Worm (Caenorhabditis elegans) whole organism, L1 larva: ENCODE measurements around the gene clec-76.

Source experiments
- C16A3.4 ChIP-seq: fragments of 150-350 bp; optimal IDR thresholded peaks from 2 replicates; lab custom pipeline; 2014; ENCODE audit warnings: missing biosample characterization, missing genetic modification characterization
- alr-1 ChIP-seq: fragments of 200-800 bp; sonication (Bioruptor generic); optimal IDR thresholded peaks from 2 replicates; lab custom pipeline; 2018; ENCODE audit warnings: borderline replicate concordance, mild to moderate bottlenecking, missing genetic modification characterization, missing compliant biosample characterization
- blmp-1 ChIP-seq: fragments of 150-350 bp; optimal IDR thresholded peaks from 2 replicates; lab custom pipeline; 2014; ENCODE audit warnings: missing biosample characterization, missing genetic modification characterization
- ceh-63 ChIP-seq: fragments of 200-800 bp; sonication (Bioruptor generic); optimal IDR thresholded peaks from 2 replicates; lab custom pipeline; 2018; ENCODE audit warnings: mild to moderate bottlenecking, missing genetic modification characterization, missing compliant biosample characterization
- ceh-90 ChIP-seq: sonication (generic microtip); optimal IDR thresholded peaks from 2 replicates; lab custom pipeline; 2016; ENCODE audit warnings: missing genetic modification characterization, missing compliant biosample characterization
- efl-1 ChIP-seq, 4 experiments: fragments of 150-350 bp; optimal IDR thresholded peaks in 3 of 4; peaks in 1 of 4; 1 replicate in 1 of 4; 2 replicates in 3 of 4; lab custom pipeline; 2014; ENCODE audit warnings: missing biosample characterization in 2 of 4, missing genetic modification characterization in 2 of 4, missing genetic modification reagents in 2 of 4
- elt-2 ChIP-seq: sonication (generic microtip); optimal IDR thresholded peaks from 2 replicates; lab custom pipeline; 2016; ENCODE audit warnings: missing genetic modification characterization, mild to moderate bottlenecking, inconsistent platforms, missing compliant biosample characterization, missing genetic modification reagents
- elt-3 ChIP-seq, 6 experiments: fragments of 150-350 bp in 1 of 6; sonication (generic microtip); optimal IDR thresholded peaks; 2 replicates each; lab custom pipeline; 2017 to 2018; ENCODE audit warnings: missing biosample characterization in 6 of 6, missing genetic modification characterization in 6 of 6, inconsistent platforms in 1 of 6
- ets-5 ChIP-seq: fragments of 200-800 bp; sonication (Bioruptor generic); IDR thresholded peaks from 2 replicates; pipeline ENCODE4 v1.3.6; 2022; ENCODE audit warnings: missing genetic modification characterization, missing compliant biosample characterization
- fkh-8 ChIP-seq: sonication (generic microtip); optimal IDR thresholded peaks from 2 replicates; lab custom pipeline; 2016; ENCODE audit warnings: mild to moderate bottlenecking, missing genetic modification characterization, missing compliant biosample characterization
- fos-1 ChIP-seq: fragments of 150-350 bp; optimal IDR thresholded peaks from 2 replicates; lab custom pipeline; 2014; ENCODE audit warnings: missing biosample characterization, missing genetic modification characterization
- grh-1 ChIP-seq: fragments of 200-800 bp; sonication (Bioruptor generic); IDR thresholded peaks from 2 replicates; pipeline ENCODE4 v1.3.6; 2022; ENCODE audit warnings: missing genetic modification reagents, missing genetic modification characterization, missing compliant biosample characterization
- hlh-17 ChIP-seq: fragments of 200-800 bp; sonication (Bioruptor generic); optimal IDR thresholded peaks from 2 replicates; lab custom pipeline; 2018; ENCODE audit warnings: missing genetic modification characterization, mild to moderate bottlenecking, missing compliant biosample characterization, moderate library complexity, borderline replicate concordance
- hlh-4 ChIP-seq: sonication (generic microtip); optimal IDR thresholded peaks from 2 replicates; lab custom pipeline; 2016; ENCODE audit warnings: mild to moderate bottlenecking, missing genetic modification characterization, missing compliant biosample characterization
- hpl-2 ChIP-seq: fragments of 150-350 bp; optimal IDR thresholded peaks from 2 replicates; lab custom pipeline; 2014; ENCODE audit warnings: missing biosample characterization, missing genetic modification reagents, missing genetic modification characterization
- isw-1 ChIP-seq: fragments of 200-800 bp; sonication (Bioruptor generic); IDR thresholded peaks from 2 replicates; pipeline ENCODE4 v1.3.6; 2022; ENCODE audit warnings: missing genetic modification characterization, missing compliant biosample characterization
- jun-1 ChIP-seq: fragments of 150-350 bp; optimal IDR thresholded peaks from 2 replicates; lab custom pipeline; 2014; ENCODE audit warnings: missing biosample characterization, missing genetic modification reagents, missing genetic modification characterization
- lin-13 ChIP-seq: fragments of 150-350 bp; optimal IDR thresholded peaks from 2 replicates; lab custom pipeline; 2014; ENCODE audit warnings: missing biosample characterization, missing genetic modification reagents, missing genetic modification characterization
- lin-35 ChIP-seq, 2 experiments: fragments of 150-350 bp; optimal IDR thresholded peaks; 2 replicates each; lab custom pipeline; 2014; ENCODE audit warnings: missing biosample characterization in 2 of 2, missing genetic modification characterization in 2 of 2, missing genetic modification reagents in 2 of 2
- mab-9 ChIP-seq: fragments of 200-800 bp; sonication (Bioruptor generic); IDR thresholded peaks from 2 replicates; pipeline ENCODE4 v1.3.6; 2022; ENCODE audit warnings: missing genetic modification reagents, missing genetic modification characterization, missing compliant biosample characterization
- nhr-12 ChIP-seq: sonication (generic microtip); optimal IDR thresholded peaks from 2 replicates; lab custom pipeline; 2017; ENCODE audit warnings: missing biosample characterization, missing genetic modification characterization
- nhr-19 ChIP-seq: fragments of 200-800 bp; sonication (Bioruptor generic); conservative IDR thresholded peaks from 2 replicates; pipeline ENCODE4 v1.3.6; 2022; ENCODE audit warnings: missing genetic modification characterization, missing compliant biosample characterization
- nhr-20 ChIP-seq: sonication (generic microtip); optimal IDR thresholded peaks from 2 replicates; lab custom pipeline; 2016; ENCODE audit warnings: mild to moderate bottlenecking, missing genetic modification characterization, missing compliant biosample characterization
- nhr-237 ChIP-seq: fragments of 150-350 bp; optimal IDR thresholded peaks from 2 replicates; lab custom pipeline; 2014; ENCODE audit warnings: missing biosample characterization, missing genetic modification characterization
- nhr-76 ChIP-seq: sonication (generic microtip); optimal IDR thresholded peaks from 2 replicates; lab custom pipeline; 2017; ENCODE audit warnings: missing biosample characterization, missing genetic modification characterization
- skn-1 ChIP-seq: fragments of 150-350 bp; optimal IDR thresholded peaks from 2 replicates; lab custom pipeline; 2014; ENCODE audit warnings: missing biosample characterization, missing genetic modification characterization
- snpc-4 ChIP-seq: fragments of 150-350 bp; optimal IDR thresholded peaks from 2 replicates; lab custom pipeline; 2014; ENCODE audit warnings: missing biosample characterization, missing genetic modification characterization
- snu-23 ChIP-seq: sonication (generic microtip); optimal IDR thresholded peaks from 2 replicates; lab custom pipeline; 2016; ENCODE audit warnings: missing genetic modification characterization, missing compliant biosample characterization
- sox-4 ChIP-seq: sonication (generic microtip); optimal IDR thresholded peaks from 2 replicates; lab custom pipeline; 2016; ENCODE audit warnings: missing genetic modification characterization, missing compliant biosample characterization
- sptf-1 ChIP-seq: fragments of 150-350 bp; optimal IDR thresholded peaks from 2 replicates; lab custom pipeline; 2014; ENCODE audit warnings: missing biosample characterization, missing genetic modification characterization
- sup-37 ChIP-seq: fragments of 200-800 bp; sonication (Bioruptor generic); optimal IDR thresholded peaks from 2 replicates; lab custom pipeline; 2018; ENCODE audit warnings: mild to moderate bottlenecking, missing genetic modification characterization, missing compliant biosample characterization
- swsn-7 ChIP-seq: sonication (generic microtip); optimal IDR thresholded peaks from 2 replicates; lab custom pipeline; 2016; ENCODE audit warnings: missing genetic modification characterization, missing compliant biosample characterization
- unc-30 ChIP-seq: sonication (generic microtip); optimal IDR thresholded peaks from 2 replicates; lab custom pipeline; 2017; ENCODE audit warnings: missing biosample characterization, missing genetic modification characterization
- unc-98 ChIP-seq: fragments of 200-800 bp; sonication (Bioruptor generic); IDR thresholded peaks from 2 replicates; pipeline ENCODE4 v1.3.6; 2022; ENCODE audit warnings: missing genetic modification characterization, missing compliant biosample characterization
- vab-15 ChIP-seq: sonication (generic microtip); optimal IDR thresholded peaks from 2 replicates; lab custom pipeline; 2017; ENCODE audit warnings: missing genotype, mild to moderate bottlenecking, missing genetic modification characterization, missing compliant biosample characterization
- xbp-1 ChIP-seq: sonication (generic microtip); optimal IDR thresholded peaks from 2 replicates; lab custom pipeline; 2016; ENCODE audit warnings: missing genetic modification characterization, missing compliant biosample characterization

Gene clec-76

DNA sequence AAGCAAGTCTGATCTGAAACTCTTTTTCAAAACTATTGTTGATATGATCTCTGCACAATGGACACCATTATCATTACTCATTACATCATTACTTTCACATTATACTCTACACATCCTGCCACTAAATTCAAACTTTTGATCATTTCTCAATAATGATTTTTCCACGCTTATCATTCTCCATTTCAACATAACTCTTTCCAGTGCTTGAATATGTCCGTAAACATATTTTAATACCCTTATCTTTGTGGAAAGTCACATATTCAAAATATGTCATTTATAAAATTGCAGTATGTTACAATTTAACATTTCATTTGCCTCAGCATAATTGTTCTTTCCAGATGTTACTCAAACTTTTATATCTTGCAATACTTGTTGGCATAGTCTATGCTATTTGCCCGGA, 4.7 kb upstream of the clec-76 start, which contains the start of gene clec-75:
Gene clec-75 (plus strand): TSS at position 339 of the 400 bp plus-strand sequence.
- TF ChIP-seq nhr-19 (no peak), elt-2 (tag; lab: Kevin White, UChicago) (peak; percentile 70), ets-5 (no peak), unc-98 (GFP tag; lab: Robert Waterston, UW) (no peak), vab-15 (tag; lab: Kevin White, UChicago) (no peak)

DNA sequence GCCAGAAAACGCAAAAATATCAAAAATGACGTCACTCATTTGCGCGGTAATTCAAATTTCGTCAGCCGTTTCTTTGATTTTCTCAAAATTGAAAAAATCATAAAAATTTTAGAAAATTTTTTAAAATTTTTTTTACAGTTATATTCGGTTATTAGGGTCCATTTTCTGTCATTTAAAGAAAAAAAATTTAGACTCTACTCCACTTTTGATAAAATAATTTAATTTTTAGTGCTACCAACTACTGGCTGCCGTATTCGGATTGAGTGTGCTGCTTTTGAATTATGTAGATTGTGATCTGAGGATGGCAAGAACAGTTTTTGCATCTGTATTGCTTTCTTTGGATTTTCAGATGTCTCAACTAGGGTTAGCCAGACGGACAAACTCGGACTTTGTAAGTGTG, 2.5 kb upstream of the clec-76 start, which contains the start of gene Y46C8AM.1:
Gene Y46C8AM.1 (plus strand): TSS at position 301 of the 400 bp plus-strand sequence.
- no peak for TF ChIP-seq unc-98 (GFP tag; lab: Robert Waterston, UW)
- TF ChIP-seq nhr-12 (tag; lab: Kevin White, UChicago): no peak
- TF ChIP-seq ceh-90 (tag; lab: Kevin White, UChicago): no peak
- no peak for TF ChIP-seq nhr-237 (tag; lab: Kevin White, UChicago)
- TF ChIP-seq sox-4 (tag; lab: Kevin White, UChicago): no peak
- TF ChIP-seq skn-1 (tag; lab: Kevin White, UChicago): no peak
- no peak for TF ChIP-seq swsn-7
- TF ChIP-seq nhr-76 (tag; lab: Kevin White, UChicago): no peak
- no peak for TF ChIP-seq snpc-4 (tag; lab: Kevin White, UChicago)
- TF ChIP-seq isw-1: no peak
- no peak for TF ChIP-seq sup-37 (GFP tag; lab: Kevin White, UChicago)
- no peak for TF ChIP-seq hpl-2 (GFP tag; lab: Kevin White, UChicago)
- TF ChIP-seq sptf-1 (tag; lab: Kevin White, UChicago): no peak
- no peak for TF ChIP-seq alr-1 (tag; lab: Kevin White, UChicago)
- no peak for TF ChIP-seq fos-1 (tag; lab: Kevin White, UChicago)
- TF ChIP-seq lin-13 (GFP tag; lab: Kevin White, UChicago): no peak
- TF ChIP-seq nhr-20: no peak
- no peak for TF ChIP-seq ceh-63 (GFP tag; lab: Kevin White, UChicago)
- TF ChIP-seq hlh-17 (GFP tag; lab: Kevin White, UChicago): no peak

DNA sequence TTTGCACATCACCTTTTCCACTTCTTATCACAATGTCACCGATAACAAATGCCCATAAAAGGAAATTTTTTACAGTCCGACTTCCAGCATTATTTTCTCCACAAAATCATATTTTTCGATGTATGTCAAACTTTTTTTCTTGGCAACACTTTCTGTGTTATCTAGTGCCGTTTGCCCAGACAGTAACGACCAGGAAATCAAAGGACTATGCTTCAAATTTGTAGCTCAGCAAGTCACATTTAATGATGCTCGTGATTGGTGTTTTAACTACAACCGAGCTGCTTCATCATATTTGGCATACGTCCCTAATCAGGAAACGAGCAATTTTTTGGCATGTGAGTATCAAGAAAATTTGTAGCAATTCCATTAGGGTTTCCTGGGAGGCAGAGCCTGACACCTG, 1.5 kb upstream of the clec-76 start:
- TF ChIP-seq elt-2 (tag; lab: Kevin White, UChicago): peak; percentile 79
- no peak for TF ChIP-seq mab-9 (GFP tag; lab: Robert Waterston, UW)
- TF ChIP-seq snu-23: no peak
- peak in 1 of 2 experiments; percentile 11 for TF ChIP-seq lin-35 (GFP tag; optimal IDR thresholded peaks at IDR 0.05; lab: Kevin White, UChicago)
- no peak for TF ChIP-seq efl-1 (optimal IDR thresholded peaks at IDR 0.05; lab: Kevin White, UChicago)
- TF ChIP-seq efl-1 (GFP tag; optimal IDR thresholded peaks at IDR 0.05 in 1 of 2; lab: Kevin White, UChicago): peak in 1 of 2 experiments; percentile 71
- TF ChIP-seq ceh-90 (tag; lab: Kevin White, UChicago): no peak
- TF ChIP-seq isw-1: no peak
- no peak for TF ChIP-seq xbp-1 (tag; lab: Kevin White, UChicago)
- no peak for TF ChIP-seq grh-1 (GFP tag; lab: Robert Waterston, UW)

DNA sequence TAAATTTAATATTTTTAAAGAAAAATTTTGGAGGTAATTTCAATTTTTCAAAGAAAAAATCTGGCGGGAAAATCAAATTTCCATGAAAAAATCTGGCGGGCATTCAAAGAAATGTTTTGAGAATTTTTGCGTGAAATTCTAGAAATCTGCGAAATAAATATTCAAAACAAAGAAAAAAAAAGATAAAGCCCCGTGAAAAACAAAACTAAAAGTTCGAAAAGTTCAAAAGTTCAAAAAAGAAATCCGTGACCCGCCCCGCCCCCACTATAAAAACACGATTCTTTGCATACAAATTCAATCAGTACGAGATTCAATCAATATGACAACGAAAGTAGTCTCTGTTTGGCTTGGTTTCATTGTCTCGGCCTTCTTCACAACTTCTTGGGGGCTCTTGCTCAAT, 8.0 kb downstream of the clec-76 start, which contains the start of gene clec-79:
Gene clec-79 (plus strand): TSS at position 301 of the 400 bp plus-strand sequence.
- no peak for TF ChIP-seq blmp-1 (tag; lab: Kevin White, UChicago)

DNA sequence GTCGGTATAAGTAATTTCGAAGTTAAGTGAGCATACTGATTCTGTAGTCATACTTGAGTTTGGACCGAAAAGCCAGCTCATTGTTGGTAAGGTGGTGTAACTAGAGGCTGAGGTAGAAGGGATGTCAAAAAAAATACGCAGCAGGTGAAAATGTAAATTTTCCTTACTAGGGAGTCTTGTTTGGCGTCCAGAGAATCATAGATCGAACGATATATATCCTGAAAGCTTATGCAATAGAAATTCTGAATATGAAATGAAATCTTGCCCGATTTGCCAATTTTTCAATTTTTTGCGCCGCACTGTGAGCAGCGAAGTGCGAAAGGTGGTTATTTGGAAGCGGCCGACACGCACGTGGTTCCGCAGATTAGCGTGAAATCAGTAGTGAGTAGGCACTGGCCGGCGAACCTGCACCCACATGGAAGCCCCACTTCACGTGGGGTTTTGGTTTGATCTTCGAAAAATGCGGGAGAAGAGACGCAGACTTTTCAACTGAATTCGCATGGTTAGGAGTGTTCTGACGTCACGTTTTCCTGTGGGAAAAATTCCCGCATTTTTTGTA, 13.0 kb downstream of the clec-76 start, which contains the start of gene srh-220:
Gene srh-220 (minus strand): TSS at position 51 of the 559 bp plus-strand sequence.
- TF ChIP-seq elt-3 (tag; optimal IDR thresholded peaks at IDR 0.05; lab: Kevin White, UChicago) (no peak), C16A3.4 (tag; lab: Kevin White, UChicago) (no peak), fkh-8 (tag; lab: Kevin White, UChicago) (no peak), jun-1 (tag; lab: Kevin White, UChicago) (no peak), hpl-2 (GFP tag; lab: Kevin White, UChicago) (no peak), isw-1 (no peak), hlh-4 (tag; lab: Kevin White, UChicago) (no peak), unc-30 (tag; lab: Kevin White, UChicago) (no peak)
- TF ChIP-seq, all 84 proteins: peak for 0
